Worm (Caenorhabditis elegans): ENCODE measurements around the gene fbxa-118.
A peak's percentile ranks its signal among the peaks of the same experiment; 100 is the strongest.

The fbxa-118 gene

ce11 chrV:19744210-19744609 lies 32.9 kb downstream of the fbxa-118 start:
- TF ChIP-seq C17E4.6 (GFP tag; IDR thresholded peaks at IDR 0.05): no peak
- no peak for TF ChIP-seq F57A8.1 (GFP tag; optimal IDR thresholded peaks at IDR 0.05)
- no peak for TF ChIP-seq Y53G8AR.9 (GFP tag; conservative IDR thresholded peaks at IDR 0.05)
- no peak for TF ChIP-seq snpc-1.1 (tag; optimal IDR thresholded peaks at IDR 0.05; ENCODE audit: insufficient read depth)
- no peak for TF ChIP-seq snpc-4 (GFP tag; optimal IDR thresholded peaks at IDR 0.05)
- TF ChIP-seq snpc-4 (tag; optimal IDR thresholded peaks at IDR 0.05): no peak
- TF ChIP-seq nfya-2 (GFP tag; IDR thresholded peaks at IDR 0.05): no peak
- TF ChIP-seq let-607 (tag; optimal IDR thresholded peaks at IDR 0.05): no peak
- TF ChIP-seq ZK185.1 (tag; optimal IDR thresholded peaks at IDR 0.05; ENCODE audit: poor library complexity, severe bottlenecking): no peak
- TF ChIP-seq ccch-3 (GFP tag; optimal IDR thresholded peaks at IDR 0.05): no peak
- TF ChIP-seq ceh-100 (GFP tag; IDR thresholded peaks at IDR 0.05): no peak
- TF ChIP-seq ztf-25 (GFP tag; IDR thresholded peaks at IDR 0.05): no peak
- TF ChIP-seq attf-5 (GFP tag; optimal IDR thresholded peaks at IDR 0.05): no peak
- TF ChIP-seq T26A5.8 (tag; optimal IDR thresholded peaks at IDR 0.05): no peak
- TF ChIP-seq hlh-12 (tag; optimal IDR thresholded peaks at IDR 0.05): no peak
- no peak for TF ChIP-seq rec-8 (tag; optimal IDR thresholded peaks at IDR 0.05)
- no peak for TF ChIP-seq lag-1 (GFP tag; IDR thresholded peaks at IDR 0.05)

ce11 chrV:19743794-19744193 lies 33.3 kb downstream of the fbxa-118 start:
- no peak for TF ChIP-seq mxl-1 (tag; optimal IDR thresholded peaks at IDR 0.05)
- peak; percentile 69 for TF ChIP-seq zfh-2 (GFP tag; conservative IDR thresholded peaks at IDR 0.05)

ce11 chrV:19743305-19743704 lies 33.8 kb downstream of the fbxa-118 start, which contains the start of gene W04E12.4:
W04E12.4 (plus strand) TSS chrV:19743605.
- no peak for TF ChIP-seq dox-1 (GFP tag; IDR thresholded peaks at IDR 0.05)
- TF ChIP-seq C06A6.2 (GFP tag; conservative IDR thresholded peaks at IDR 0.05): no peak
- TF ChIP-seq egl-18 (GFP tag; IDR thresholded peaks at IDR 0.05): no peak
- no peak for TF ChIP-seq Y95B8A.8 (GFP tag; IDR thresholded peaks at IDR 0.05)
- TF ChIP-seq B0035.1 (tag; optimal IDR thresholded peaks at IDR 0.05): no peak
- TF ChIP-seq hlh-26 (GFP tag; conservative IDR thresholded peaks at IDR 0.05): no peak
- no peak for TF ChIP-seq let-526 (GFP tag; IDR thresholded peaks at IDR 0.05)
- TF ChIP-seq nhr-27 (tag; optimal IDR thresholded peaks at IDR 0.05): no peak
- TF ChIP-seq ztf-22 (GFP tag; optimal IDR thresholded peaks at IDR 0.05): no peak
- no peak for TF ChIP-seq K12H6.12 (tag; optimal IDR thresholded peaks at IDR 0.05)
- no peak for TF ChIP-seq F37B4.10 (GFP tag; IDR thresholded peaks at IDR 0.05)
- TF ChIP-seq akir-1 (GFP tag; optimal IDR thresholded peaks at IDR 0.05): no peak
- no peak for TF ChIP-seq xnd-1 (tag; optimal IDR thresholded peaks at IDR 0.05)
- TF ChIP-seq hmg-20 (GFP tag; IDR thresholded peaks at IDR 0.05): no peak
- no peak for TF ChIP-seq T07F8.4 (tag; optimal IDR thresholded peaks at IDR 0.05)
- no peak for TF ChIP-seq unc-130 (GFP tag; optimal IDR thresholded peaks at IDR 0.05)

- TF ChIP-seq ztf-3 (GFP tag; optimal IDR thresholded peaks at IDR 0.05) (no peak), C06A6.2 (GFP tag; conservative IDR thresholded peaks at IDR 0.05) (no peak), akir-1 (GFP tag; optimal IDR thresholded peaks at IDR 0.05) (no peak), atf-7 (tag; optimal IDR thresholded peaks at IDR 0.05) (no peak), ceh-27 (GFP tag; optimal IDR thresholded peaks at IDR 0.05) (no peak), F57A8.1 (GFP tag; optimal IDR thresholded peaks at IDR 0.05) (no peak), mel-28 (tag; optimal IDR thresholded peaks at IDR 0.05; ENCODE audit: borderline replicate concordance) (no peak), lin-54 (GFP tag; optimal IDR thresholded peaks at IDR 0.05) (no peak), Y56A3A.18 (GFP tag; IDR thresholded peaks at IDR 0.05) (no peak), rcor-1 (GFP tag; IDR thresholded peaks at IDR 0.05) (no peak), nhr-80 (tag; optimal IDR thresholded peaks at IDR 0.05) (no peak), somi-1 (GFP tag; optimal IDR thresholded peaks at IDR 0.05) (no peak), Y53F4B.3 (GFP tag; IDR thresholded peaks at IDR 0.05) (no peak), snpc-3.4 (tag; optimal IDR thresholded peaks at IDR 0.05) (no peak)
Measured at ce11 chrV:19741651-19742050, 35.5 kb downstream of the fbxa-118 start, which contains the start of gene W04E12.3. W04E12.3 (plus strand) TSS chrV:19741951.
